Worm (Caenorhabditis elegans) whole organism, late embryonic: Measurements from ENCODE around the gene Y57G11C.46.

Experiments used
- K02D7.2 ChIP-seq: sonication (generic microtip); optimal IDR thresholded peaks from 2 replicates; lab custom pipeline; 2017; ENCODE audit warnings: mild to moderate bottlenecking, missing genetic modification characterization, missing compliant biosample characterization
- K09A11.1 ChIP-seq: sonication (generic microtip); optimal IDR thresholded peaks from 2 replicates; lab custom pipeline; 2017; ENCODE audit warnings: antibody characterized with exemption, mild to moderate bottlenecking, missing genetic modification characterization, missing compliant biosample characterization; ENCODE audit not compliant: insufficient read depth
- T23F11.4 ChIP-seq: fragments of 200-800 bp; sonication (Bioruptor generic); optimal IDR thresholded peaks from 2 replicates; lab custom pipeline; 2018; ENCODE audit warnings: mild to moderate bottlenecking, missing genetic modification characterization, missing compliant biosample characterization
- Y22D7AL.16 ChIP-seq: sonication (generic microtip); optimal IDR thresholded peaks from 2 replicates; lab custom pipeline; 2016; ENCODE audit warnings: missing genetic modification characterization, missing compliant biosample characterization
- ceh-14 ChIP-seq: sonication (generic microtip); optimal IDR thresholded peaks from 2 replicates; lab custom pipeline; 2016; ENCODE audit warnings: missing genotype, missing genetic modification characterization, missing compliant biosample characterization
- ceh-19 ChIP-seq: fragments of 200-800 bp; sonication (Bioruptor generic); optimal IDR thresholded peaks from 2 replicates; lab custom pipeline; 2018; ENCODE audit warnings: mild to moderate bottlenecking, missing genetic modification characterization, missing compliant biosample characterization
- ceh-2 ChIP-seq: sonication (generic microtip); optimal IDR thresholded peaks from 2 replicates; lab custom pipeline; 2016; ENCODE audit warnings: missing genotype, missing genetic modification characterization, missing compliant biosample characterization
- ceh-22 ChIP-seq: sonication (generic microtip); optimal IDR thresholded peaks from 2 replicates; lab custom pipeline; 2017; ENCODE audit warnings: missing biosample characterization, missing genetic modification characterization
- ceh-24 ChIP-seq: sonication (generic microtip); optimal IDR thresholded peaks from 2 replicates; lab custom pipeline; 2016; ENCODE audit warnings: mild to moderate bottlenecking, missing genetic modification characterization, missing compliant biosample characterization
- ceh-31 ChIP-seq: sonication (generic microtip); optimal IDR thresholded peaks from 2 replicates; lab custom pipeline; 2016; ENCODE audit warnings: missing genetic modification characterization, missing compliant biosample characterization
- ceh-45 ChIP-seq: fragments of 200-800 bp; sonication (Bioruptor generic); IDR thresholded peaks from 2 replicates; pipeline ENCODE4 v1.3.6; 2022; ENCODE audit warnings: missing genetic modification reagents, missing genetic modification characterization, missing compliant biosample characterization
- ceh-48 ChIP-seq: sonication (generic microtip); optimal IDR thresholded peaks from 2 replicates; lab custom pipeline; 2016; ENCODE audit warnings: missing genetic modification characterization, inconsistent platforms, missing compliant biosample characterization
- ceh-9 ChIP-seq: sonication (generic microtip); optimal IDR thresholded peaks from 2 replicates; lab custom pipeline; 2016; ENCODE audit warnings: mild to moderate bottlenecking, missing genetic modification characterization, inconsistent platforms, missing compliant biosample characterization
- che-1 ChIP-seq: sonication (generic microtip); optimal IDR thresholded peaks from 2 replicates; lab custom pipeline; 2016; ENCODE audit warnings: mild to moderate bottlenecking, missing genetic modification characterization, missing compliant biosample characterization
- dve-1 ChIP-seq: sonication (generic microtip); optimal IDR thresholded peaks from 2 replicates; lab custom pipeline; 2017; ENCODE audit warnings: antibody characterized with exemption, mild to moderate bottlenecking, missing genetic modification characterization, missing compliant biosample characterization
- ets-4 ChIP-seq: sonication (generic microtip); optimal IDR thresholded peaks from 2 replicates; lab custom pipeline; 2016; ENCODE audit warnings: missing genetic modification characterization, missing compliant biosample characterization
- eyg-1 ChIP-seq: sonication (generic microtip); optimal IDR thresholded peaks from 2 replicates; lab custom pipeline; 2016; ENCODE audit warnings: missing genotype, missing genetic modification characterization, missing compliant biosample characterization
- fax-1 ChIP-seq: sonication (generic microtip); optimal IDR thresholded peaks from 2 replicates; lab custom pipeline; 2016; ENCODE audit warnings: missing genotype, missing genetic modification characterization, missing compliant biosample characterization
- fkh-10 ChIP-seq: fragments of 150-350 bp; optimal IDR thresholded peaks from 2 replicates; lab custom pipeline; 2014; ENCODE audit warnings: missing biosample characterization, missing genetic modification reagents, missing genetic modification characterization
- gmeb-2 ChIP-seq: sonication (generic microtip); optimal IDR thresholded peaks from 2 replicates; lab custom pipeline; 2016; ENCODE audit warnings: missing genetic modification characterization, inconsistent platforms, missing compliant biosample characterization
- hlh-13 ChIP-seq: fragments of 200-800 bp; sonication (Bioruptor generic); optimal IDR thresholded peaks from 2 replicates; lab custom pipeline; 2018; ENCODE audit warnings: mild to moderate bottlenecking, missing genetic modification characterization, missing compliant biosample characterization
- hlh-15 ChIP-seq: sonication (generic microtip); optimal IDR thresholded peaks from 2 replicates; lab custom pipeline; 2016; ENCODE audit warnings: missing genetic modification characterization, missing compliant biosample characterization
- hlh-6 ChIP-seq: sonication (generic microtip); optimal IDR thresholded peaks from 2 replicates; lab custom pipeline; 2016; ENCODE audit warnings: missing genotype, missing genetic modification characterization, missing compliant biosample characterization
- lin-11 ChIP-seq: fragments of 200-800 bp; sonication (Bioruptor generic); optimal IDR thresholded peaks from 2 replicates; lab custom pipeline; 2018; ENCODE audit warnings: mild to moderate bottlenecking, missing genetic modification characterization, missing compliant biosample characterization
- mec-3 ChIP-seq: sonication (generic microtip); optimal IDR thresholded peaks from 2 replicates; lab custom pipeline; 2016; ENCODE audit warnings: borderline replicate concordance, missing genetic modification characterization, missing compliant biosample characterization
- nfya-1 ChIP-seq: sonication (generic microtip); optimal IDR thresholded peaks from 2 replicates; lab custom pipeline; 2017; ENCODE audit warnings: missing genetic modification characterization, mild to moderate bottlenecking, missing compliant biosample characterization, antibody characterized with exemption, moderate library complexity
- nhr-11 ChIP-seq: fragments of 150-350 bp; optimal IDR thresholded peaks from 2 replicates; lab custom pipeline; 2014; ENCODE audit warnings: missing biosample characterization, missing genetic modification characterization
- npax-4 ChIP-seq: sonication (generic microtip); optimal IDR thresholded peaks from 2 replicates; lab custom pipeline; 2016; ENCODE audit warnings: missing genetic modification characterization, missing compliant biosample characterization
- odd-2 ChIP-seq: sonication (generic microtip); optimal IDR thresholded peaks from 2 replicates; lab custom pipeline; 2017; ENCODE audit warnings: antibody characterized with exemption, mild to moderate bottlenecking, missing genetic modification characterization, missing compliant biosample characterization
- pat-9 ChIP-seq: fragments of 200-800 bp; sonication (Bioruptor generic); optimal IDR thresholded peaks from 2 replicates; lab custom pipeline; 2018; ENCODE audit warnings: mild to moderate bottlenecking, missing genetic modification characterization, moderate library complexity, missing compliant biosample characterization
- pax-1 ChIP-seq: fragments of 150-350 bp; optimal IDR thresholded peaks from 2 replicates; lab custom pipeline; 2014; ENCODE audit warnings: missing biosample characterization, missing genetic modification characterization
- pha-2 ChIP-seq: sonication (generic microtip); optimal IDR thresholded peaks from 2 replicates; lab custom pipeline; 2017; ENCODE audit warnings: mild to moderate bottlenecking, missing genetic modification characterization, missing compliant biosample characterization
- pha-4 ChIP-seq: fragments of 150-350 bp; optimal IDR thresholded peaks from 2 replicates; lab custom pipeline; 2018; ENCODE audit warnings: missing biosample characterization, missing genetic modification reagents, missing genetic modification characterization
- pros-1 ChIP-seq: fragments of 150-350 bp; optimal IDR thresholded peaks from 2 replicates; lab custom pipeline; 2014; ENCODE audit warnings: missing biosample characterization, missing genetic modification reagents, missing genetic modification characterization
- ref-2 ChIP-seq: sonication (generic microtip); optimal IDR thresholded peaks from 2 replicates; lab custom pipeline; 2016; ENCODE audit warnings: missing genetic modification characterization, missing compliant biosample characterization
- rnt-1 ChIP-seq: sonication (generic microtip); optimal IDR thresholded peaks from 2 replicates; lab custom pipeline; 2016; ENCODE audit warnings: missing genetic modification characterization, missing compliant biosample characterization
- tbx-2 ChIP-seq: sonication (generic microtip); optimal IDR thresholded peaks from 2 replicates; lab custom pipeline; 2016; ENCODE audit warnings: missing genetic modification characterization, missing compliant biosample characterization
- tbx-7 ChIP-seq: sonication (generic microtip); optimal IDR thresholded peaks from 2 replicates; lab custom pipeline; 2016; ENCODE audit warnings: missing genotype, missing genetic modification characterization, missing compliant biosample characterization
- ttx-3 ChIP-seq: sonication (generic microtip); optimal IDR thresholded peaks from 2 replicates; lab custom pipeline; 2016; ENCODE audit warnings: missing genetic modification reagents, missing genetic modification characterization, missing compliant biosample characterization
- unc-3 ChIP-seq, 2 experiments: fragments of 200-800 bp in 1 of 2; sonication (Bioruptor generic) in 1 of 2; sonication (generic microtip) in 1 of 2; conservative IDR thresholded peaks in 1 of 2; optimal IDR thresholded peaks in 1 of 2; 2 replicates each; pipeline versions ENCODE4 v1.3.6 to Lab custom; 2016 to 2022; ENCODE audit warnings: missing compliant biosample characterization in 2 of 2, missing genetic modification characterization in 2 of 2, missing genetic modification reagents in 1 of 2
- unc-42 ChIP-seq: sonication (generic microtip); optimal IDR thresholded peaks from 2 replicates; lab custom pipeline; 2016; ENCODE audit warnings: missing genotype, missing genetic modification characterization, missing compliant biosample characterization
- unc-55 ChIP-seq: sonication (generic microtip); optimal IDR thresholded peaks from 2 replicates; lab custom pipeline; 2017; ENCODE audit warnings: missing biosample characterization, missing genetic modification reagents, missing genetic modification characterization
- ztf-16 ChIP-seq: sonication (generic microtip); optimal IDR thresholded peaks from 2 replicates; lab custom pipeline; 2017; ENCODE audit warnings: missing genetic modification characterization, missing compliant biosample characterization

The Y57G11C.46 gene

ce11 chrIV:14838095-14838494 lies 21.9 kb upstream of the Y57G11C.46 start (continued):
- TF ChIP-seq ets-4 (tag; lab: Kevin White, UChicago) (no peak), che-1 (tag; lab: Kevin White, UChicago) (peak; percentile 80), rnt-1 (tag; lab: Kevin White, UChicago) (peak; percentile 60), pha-2 (tag; lab: Kevin White, UChicago) (peak; percentile 13), ceh-9 (no peak), ceh-2 (tag; lab: Kevin White, UChicago) (peak; percentile 55), pha-4 (tag; lab: Kevin White, UChicago) (no peak), odd-2 (tag; lab: Kevin White, UChicago) (no peak), tbx-7 (tag; lab: Kevin White, UChicago) (no peak), ceh-24 (tag; lab: Kevin White, UChicago) (no peak), unc-3 (GFP tag; conservative IDR thresholded peaks at IDR 0.05; lab: Robert Waterston, UW) (peak; percentile 30; the same call in 1 of the 2 replicates), unc-3 (tag; optimal IDR thresholded peaks at IDR 0.05; lab: Kevin White, UChicago) (peak; percentile 56), K09A11.1 (tag; lab: Kevin White, UChicago) (peak; percentile 22), unc-42 (tag; lab: Kevin White, UChicago) (no peak), ceh-14 (peak; percentile 67), ref-2 (tag; lab: Kevin White, UChicago) (peak; percentile 67), ceh-48 (tag; lab: Kevin White, UChicago) (peak; percentile 82), T23F11.4 (GFP tag; lab: Kevin White, UChicago) (peak; percentile 68), fkh-10 (GFP tag; lab: Kevin White, UChicago) (no peak), hlh-13 (peak; percentile 77), mec-3 (tag; lab: Kevin White, UChicago) (no peak), dve-1 (tag; lab: Kevin White, UChicago) (peak; percentile 43), fax-1 (peak; percentile 49), pax-1 (tag; lab: Kevin White, UChicago) (no peak), K02D7.2 (peak; percentile 41), gmeb-2 (tag; lab: Kevin White, UChicago) (peak; percentile 79), hlh-6 (tag; lab: Kevin White, UChicago) (no peak), npax-4 (tag; lab: Kevin White, UChicago) (peak; percentile 11), ceh-45 (peak; percentile 75), eyg-1 (no peak), Y22D7AL.16 (tag; lab: Kevin White, UChicago) (peak; percentile 78), tbx-2 (tag; lab: Kevin White, UChicago) (peak; percentile 76), pat-9 (tag; lab: Kevin White, UChicago) (peak; percentile 79), ceh-19 (GFP tag; lab: Kevin White, UChicago) (peak; percentile 78), ttx-3 (tag; lab: Kevin White, UChicago) (peak; percentile 56), lin-11 (tag; lab: Kevin White, UChicago) (peak; percentile 71), ceh-22 (no peak), ztf-16 (tag; lab: Kevin White, UChicago) (peak; percentile 66), hlh-15 (tag; lab: Kevin White, UChicago) (peak; percentile 30)
- TF ChIP-seq, all 69 proteins: peak for 47

- TF ChIP-seq unc-42 (tag; lab: Kevin White, UChicago) (peak; percentile 37), unc-55 (GFP tag; lab: Kevin White, UChicago) (peak; percentile 23), nhr-11 (tag; lab: Kevin White, UChicago) (no peak), ceh-31 (tag; lab: Kevin White, UChicago) (peak; percentile 35), nfya-1 (tag; lab: Kevin White, UChicago) (peak; percentile 11), pros-1 (tag; lab: Kevin White, UChicago) (no peak)
These were observed 20.7 kb upstream of the Y57G11C.46 start, which contains the start of gene Y57G11C.22 for ce11 chrIV:14836885-14837284. Gene Y57G11C.22, plus strand, starts transcription at chrIV:14837211.
